Worm (Caenorhabditis elegans) whole organism, dauer: ENCODE data around the gene dph-3.
"Not testable (repeated sequence)": the region's sequence is repeated elsewhere in the genome, so short reads cannot be mapped to it uniquely, and the experiment has no call there.

Source experiments
- unc-62 ChIP-seq: sonication (generic microtip); optimal IDR thresholded peaks from 2 replicates; lab custom pipeline; 2017; ENCODE audit warnings: missing biosample characterization, missing genetic modification reagents, missing genetic modification characterization

Gene dph-3

DNA sequence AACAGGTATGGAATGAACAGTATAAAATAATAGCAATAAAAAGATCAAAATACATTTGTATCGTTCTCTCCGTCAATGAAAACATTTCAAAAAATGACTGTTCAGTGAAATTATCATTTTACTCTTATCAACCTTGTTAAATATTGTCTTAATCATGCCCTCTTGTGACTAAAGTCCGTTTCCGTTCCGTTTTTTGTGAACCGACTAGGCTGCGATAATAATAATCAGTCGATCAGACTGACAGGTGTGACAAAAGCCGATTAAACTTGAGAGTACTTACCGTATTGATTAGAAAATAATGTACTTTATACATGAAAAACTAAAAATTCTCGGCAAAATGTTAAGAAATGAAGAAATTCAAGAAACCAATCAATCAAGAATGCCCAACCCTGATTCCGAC, 24.4 kb upstream of the dph-3 start, which contains the start of gene ins-7:
TSS of gene ins-7 (minus strand) at position 332 of the 400 bp plus-strand sequence.
- no peak for TF ChIP-seq unc-62

DNA sequence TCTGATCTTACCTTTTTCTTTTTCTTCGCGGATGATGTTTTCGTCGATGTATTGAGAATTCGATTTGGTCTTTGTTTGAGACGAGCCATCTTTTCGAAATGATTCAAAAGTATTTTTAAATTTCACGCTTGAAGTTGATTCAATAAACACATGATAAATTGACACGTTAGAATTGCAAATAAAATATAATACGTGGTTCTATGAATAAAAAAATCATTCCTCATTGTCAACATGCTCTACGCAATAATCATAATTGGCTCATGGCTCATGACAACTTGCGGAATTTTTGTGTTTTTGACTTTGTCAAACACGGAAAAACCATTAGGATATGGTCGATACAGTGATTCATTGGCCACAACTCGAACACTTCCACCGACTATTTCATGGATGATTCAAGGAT, 23.5 kb upstream of the dph-3 start, which contains the start of the genes htas-1 and ZK1251.3:
TSS of gene htas-1 (minus strand) at position 101 of the 400 bp plus-strand sequence.
TSS of gene ZK1251.3 (plus strand) at position 226 of the 400 bp plus-strand sequence.
- TF ChIP-seq unc-62: no peak

ce11 chrIV:9688715-9689114, 18.2 kb upstream of the dph-3 start, which contains the start of gene msp-76:
TSS of gene msp-76 (plus strand) at chrIV:9689015.
- TF ChIP-seq unc-62: not testable (repeated sequence)

DNA sequence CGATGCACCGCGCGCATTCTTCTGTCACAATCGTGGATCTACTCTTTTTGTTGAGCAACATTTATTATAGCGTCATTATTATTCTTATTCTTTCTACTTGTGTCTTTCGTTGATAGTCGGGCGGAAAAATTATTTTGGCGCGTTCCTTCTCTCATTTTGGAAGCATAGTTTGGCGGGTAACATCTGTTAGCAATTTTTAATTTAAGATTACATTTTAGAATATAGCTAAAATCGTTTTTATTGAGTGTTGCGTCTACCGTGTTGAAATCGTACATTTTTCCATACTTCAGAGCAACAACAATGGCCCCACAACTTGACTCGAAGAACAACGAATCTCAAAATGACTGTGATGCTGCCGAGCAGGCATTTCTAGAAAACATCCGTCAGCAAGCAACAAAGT, 16.3 kb upstream of the dph-3 start, which contains the start of gene sdz-36:
TSS of gene sdz-36 (plus strand) at position 301 of the 400 bp plus-strand sequence.
- no peak for TF ChIP-seq unc-62

DNA sequence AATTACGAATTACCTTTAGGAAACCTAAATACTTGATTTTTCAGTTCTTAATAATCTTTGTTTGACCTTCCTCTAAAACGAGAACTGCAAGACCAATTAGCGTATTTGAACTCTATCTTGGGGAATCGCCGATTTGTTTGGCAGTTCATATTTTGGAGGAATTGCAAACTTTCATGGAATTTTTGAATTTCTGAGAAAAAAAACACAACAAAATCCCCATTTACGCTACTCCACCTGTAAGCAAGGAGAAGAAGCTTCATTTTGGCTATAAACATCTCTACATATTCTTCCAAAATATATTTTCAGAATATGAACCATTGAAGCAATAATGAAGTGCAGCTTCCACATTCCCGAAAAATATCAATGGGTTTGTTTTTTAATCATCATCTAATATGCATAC, 14.1 kb upstream of the dph-3 start, which contains the start of gene twk-9:
TSS of gene twk-9 (plus strand) at position 301 of the 400 bp plus-strand sequence.
- TF ChIP-seq unc-62: no peak

DNA sequence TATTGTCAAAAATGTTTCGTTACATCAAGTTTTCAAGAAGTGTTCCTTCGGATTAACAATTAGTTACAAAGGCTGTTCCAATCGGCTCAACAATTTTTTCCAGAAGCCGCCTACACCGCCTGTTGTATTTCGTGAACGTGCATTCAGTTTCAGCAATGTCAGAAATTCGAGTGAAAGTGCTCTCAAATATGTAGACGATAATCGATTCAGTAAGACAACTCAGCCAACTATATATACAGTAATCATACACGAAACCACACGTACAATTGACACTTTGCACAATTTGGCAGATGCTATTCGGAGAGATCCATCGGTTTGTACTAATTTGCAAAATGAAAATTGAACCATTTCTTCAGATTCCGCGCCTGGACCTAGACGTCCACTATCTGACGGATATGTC, 10.4 kb upstream of the dph-3 start:
- TF ChIP-seq unc-62: no peak

- TF ChIP-seq unc-62: no peak
Observed at ce11 chrIV:9697869-9698268, 9.1 kb upstream of the dph-3 start.

- no peak for TF ChIP-seq unc-62
Observed at ce11 chrIV:9699062-9699461, 7.9 kb upstream of the dph-3 start.

DNA sequence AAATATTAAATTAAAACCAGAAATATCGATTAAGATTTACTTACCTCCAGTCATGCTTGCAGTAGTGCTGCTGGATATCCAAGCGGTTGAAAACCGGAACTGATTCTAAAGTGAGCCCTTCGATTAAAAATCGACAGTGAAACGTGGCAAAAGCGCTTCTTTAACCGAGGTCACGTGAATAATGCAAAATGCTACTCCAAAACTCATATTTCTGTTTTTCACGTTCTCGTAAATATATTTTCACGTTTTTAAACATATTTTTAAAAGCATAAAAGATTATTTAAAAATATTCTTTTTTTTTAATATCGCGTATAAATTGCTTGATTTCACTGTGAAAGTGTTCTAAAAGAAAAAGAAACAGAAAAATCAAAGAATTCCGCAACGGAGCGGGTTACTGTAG, 2.3 kb downstream of the dph-3 start, which contains the start of gene ant-1.3:
TSS of gene ant-1.3 (minus strand) at position 101 of the 400 bp plus-strand sequence.
- no peak for TF ChIP-seq unc-62

- TF ChIP-seq unc-62: no peak
Observed at ce11 chrIV:9709887-9710286, 2.9 kb downstream of the dph-3 start, which contains the start of gene nhr-38. TSS of gene nhr-38 (plus strand) at chrIV:9710187.

DNA sequence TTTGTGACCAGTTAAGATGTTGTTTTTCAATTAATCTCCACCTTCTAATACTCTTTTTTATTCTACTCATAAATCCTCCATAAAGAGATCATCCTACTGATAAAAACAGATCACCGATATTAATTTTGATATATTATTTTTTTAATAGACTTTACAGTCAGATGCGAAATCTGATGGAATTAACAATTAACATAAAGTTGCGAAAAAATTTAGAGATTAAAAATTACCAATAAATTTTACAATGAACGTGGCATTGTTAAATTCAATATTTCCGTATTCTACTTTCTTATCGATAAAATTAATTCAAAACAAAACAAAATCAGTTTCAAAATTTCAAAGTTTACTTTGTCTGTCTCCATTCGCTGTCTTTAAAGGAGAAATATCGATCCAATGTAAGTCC, 5.8 kb downstream of the dph-3 start, which contains the start of gene K01H12.4:
TSS of gene K01H12.4 (plus strand) at position 301 of the 400 bp plus-strand sequence.
- no peak for TF ChIP-seq unc-62

- TF ChIP-seq unc-62: no peak
Observed at ce11 chrIV:9714264-9714663, 7.3 kb downstream of the dph-3 start.

- no peak for TF ChIP-seq unc-62
Observed at ce11 chrIV:9716490-9716889, 9.5 kb downstream of the dph-3 start.

DNA sequence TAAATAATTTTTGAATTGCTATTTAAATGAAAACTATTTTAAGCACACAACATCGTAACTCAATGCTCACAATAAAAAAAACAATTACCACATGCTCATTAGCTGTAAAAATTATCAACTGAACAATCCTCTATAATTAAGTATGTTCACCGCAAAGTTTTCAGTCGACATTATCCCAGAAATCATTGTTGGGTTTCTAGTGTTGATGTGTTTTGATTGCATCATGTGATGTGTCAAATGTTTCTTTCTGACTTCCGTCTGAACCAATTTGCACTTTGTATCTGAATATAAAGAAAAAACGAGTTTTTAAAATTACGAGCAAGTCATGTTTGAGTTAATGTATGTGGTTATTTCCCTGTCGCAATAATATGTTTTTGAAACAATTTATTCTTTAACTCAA, 10.9 kb downstream of the dph-3 start:
- TF ChIP-seq unc-62: no peak

- TF ChIP-seq unc-62: no peak
Observed at ce11 chrIV:9718396-9718795, 11.4 kb downstream of the dph-3 start.

- no peak for TF ChIP-seq unc-62
Observed at ce11 chrIV:9723185-9723584, 16.2 kb downstream of the dph-3 start.

DNA sequence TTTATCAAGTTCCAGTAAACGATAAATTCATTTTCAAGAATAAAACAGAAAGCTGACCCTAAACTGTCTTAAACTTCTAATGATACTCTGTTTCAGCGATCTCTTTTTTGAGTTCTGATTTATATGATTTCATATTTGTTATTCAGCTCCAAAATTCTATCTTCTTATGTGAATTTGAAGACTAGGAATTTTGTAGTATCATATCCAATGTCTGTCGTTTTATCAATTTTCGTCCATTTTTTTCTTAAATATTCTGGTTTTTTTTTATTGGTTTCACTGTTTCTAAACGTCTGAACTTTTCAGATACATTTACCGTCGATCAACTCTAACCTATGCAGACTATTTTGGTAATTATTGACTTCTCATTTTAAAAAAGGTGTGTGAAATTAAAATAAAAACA, 18.0 kb downstream of the dph-3 start, which contains the start of the genes nhr-138 and C28D4.18:
TSS of gene nhr-138 (plus strand) at position 304 of the 400 bp plus-strand sequence.
TSS of gene C28D4.18 (plus strand) at position 333 of the 400 bp plus-strand sequence.
- TF ChIP-seq unc-62: no peak

ce11 chrIV:9725468-9725985, 18.6 kb downstream of the dph-3 start:
- TF ChIP-seq unc-62: no peak
